Worm (Caenorhabditis elegans): Measurements from ENCODE around the gene W07A12.8.
A peak's percentile ranks its signal among the peaks of the same experiment; 100 is the strongest.

The W07A12.8 gene

ce11 chrII:9194195-9194594, 28.6 kb upstream of the W07A12.8 start, which contains the start of gene twk-4:
TSS of gene twk-4 (minus strand) at chrII:9194295.
- TF ChIP-seq ceh-43 (GFP tag; optimal IDR thresholded peaks at IDR 0.05): no peak
- TF ChIP-seq ztf-11 (tag; optimal IDR thresholded peaks at IDR 0.05): no peak
- TF ChIP-seq tbx-8 (GFP tag; optimal IDR thresholded peaks at IDR 0.05): no peak
- TF ChIP-seq nhr-12 (tag; optimal IDR thresholded peaks at IDR 0.05): no peak
- no peak for TF ChIP-seq blmp-1 (tag; optimal IDR thresholded peaks at IDR 0.05)
- no peak for TF ChIP-seq zip-8 (tag; optimal IDR thresholded peaks at IDR 0.05)
- TF ChIP-seq elt-1 (tag; optimal IDR thresholded peaks at IDR 0.05; ENCODE audit: borderline replicate concordance, insufficient read depth): no peak
- TF ChIP-seq drap-1 (GFP tag; optimal IDR thresholded peaks at IDR 0.05): no peak
- no peak for TF ChIP-seq flh-1 (GFP tag; optimal IDR thresholded peaks at IDR 0.05)
- no peak for TF ChIP-seq ceh-83 (GFP tag; optimal IDR thresholded peaks at IDR 0.05)
- TF ChIP-seq mab-5 (tag; optimal IDR thresholded peaks at IDR 0.05): no peak
- TF ChIP-seq lin-13 (tag; optimal IDR thresholded peaks at IDR 0.05): no peak
- no peak for TF ChIP-seq ceh-39 (tag; optimal IDR thresholded peaks at IDR 0.05)
- TF ChIP-seq nhr-237 (tag; optimal IDR thresholded peaks at IDR 0.05): no peak
- TF ChIP-seq pha-4 (tag; optimal IDR thresholded peaks at IDR 0.05): no peak
- TF ChIP-seq lin-32 (GFP tag; optimal IDR thresholded peaks at IDR 0.05): no peak
- TF ChIP-seq mep-1 (tag; optimal IDR thresholded peaks at IDR 0.05): no peak
- no peak for TF ChIP-seq cnd-1 (tag; optimal IDR thresholded peaks at IDR 0.05)
- no peak for TF ChIP-seq nhr-76 (tag; optimal IDR thresholded peaks at IDR 0.05)

ce11 chrII:9190513-9191099, 25.0 kb upstream of the W07A12.8 start:
- TF ChIP-seq ham-2 (GFP tag; optimal IDR thresholded peaks at IDR 0.05) (peak; percentile 31), elt-1 (tag; optimal IDR thresholded peaks at IDR 0.05; ENCODE audit: borderline replicate concordance, insufficient read depth) (peak; percentile 71), mep-1 (tag; optimal IDR thresholded peaks at IDR 0.05) (no peak), ces-1 (GFP tag; optimal IDR thresholded peaks at IDR 0.05) (no peak)

ce11 chrII:9189648-9190047, 24.0 kb upstream of the W07A12.8 start:
- TF ChIP-seq drap-1 (GFP tag; optimal IDR thresholded peaks at IDR 0.05) (no peak), lsy-2 (tag; optimal IDR thresholded peaks at IDR 0.05) (no peak)

DNA sequence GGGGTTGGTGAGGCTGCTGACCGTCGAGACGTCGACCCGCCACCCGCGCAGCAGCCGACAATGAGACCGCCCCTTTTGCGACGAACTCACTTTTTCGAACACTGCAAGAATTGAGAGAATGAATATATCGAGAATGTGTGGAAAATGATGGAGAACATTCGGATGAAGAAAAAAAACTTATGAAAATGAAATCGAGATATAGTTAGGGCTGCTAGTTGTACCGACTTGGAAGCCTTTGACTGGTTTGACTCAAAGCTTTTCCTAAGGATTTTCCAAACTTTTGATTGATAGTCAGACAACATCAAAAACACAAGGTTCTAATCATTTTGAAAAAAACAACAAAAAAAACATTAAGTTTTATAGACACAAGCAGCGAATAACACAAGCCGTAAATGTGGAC, 22.8 kb upstream of the W07A12.8 start, which contains the start of gene sym-2:
Gene sym-2, minus strand, starts transcription at position 101 of the 400 bp plus-strand sequence.
- TF ChIP-seq sptf-1 (tag; optimal IDR thresholded peaks at IDR 0.05): no peak
- no peak for TF ChIP-seq nhr-12 (tag; optimal IDR thresholded peaks at IDR 0.05)
- no peak for TF ChIP-seq zip-8 (tag; optimal IDR thresholded peaks at IDR 0.05)
- no peak for TF ChIP-seq cnd-1 (tag; optimal IDR thresholded peaks at IDR 0.05)
- TF ChIP-seq lin-13 (tag; optimal IDR thresholded peaks at IDR 0.05): no peak
- no peak for TF ChIP-seq elt-1 (tag; optimal IDR thresholded peaks at IDR 0.05; ENCODE audit: borderline replicate concordance, insufficient read depth)
- TF ChIP-seq mab-5 (tag; optimal IDR thresholded peaks at IDR 0.05): no peak
- TF ChIP-seq nhr-237 (tag; optimal IDR thresholded peaks at IDR 0.05): no peak
- no peak for TF ChIP-seq flh-1 (GFP tag; optimal IDR thresholded peaks at IDR 0.05)
- TF ChIP-seq unc-120 (tag; optimal IDR thresholded peaks at IDR 0.05; ENCODE audit: poor library complexity, severe bottlenecking): no peak
- no peak for TF ChIP-seq bed-3 (GFP tag; optimal IDR thresholded peaks at IDR 0.05)
- no peak for TF ChIP-seq lsy-2 (tag; optimal IDR thresholded peaks at IDR 0.05)
- no peak for TF ChIP-seq tbx-8 (GFP tag; optimal IDR thresholded peaks at IDR 0.05)
- no peak for TF ChIP-seq drap-1 (GFP tag; optimal IDR thresholded peaks at IDR 0.05)
- no peak for TF ChIP-seq snpc-4 (tag; optimal IDR thresholded peaks at IDR 0.05)
- TF ChIP-seq unc-39 (tag; optimal IDR thresholded peaks at IDR 0.05): no peak
- no peak for TF ChIP-seq ztf-11 (tag; optimal IDR thresholded peaks at IDR 0.05)
- TF ChIP-seq lin-32 (GFP tag; optimal IDR thresholded peaks at IDR 0.05): no peak
- no peak for TF ChIP-seq ces-1 (GFP tag; optimal IDR thresholded peaks at IDR 0.05)

ce11 chrII:9185915-9186314, 20.3 kb upstream of the W07A12.8 start:
- TF ChIP-seq ztf-11 (tag; optimal IDR thresholded peaks at IDR 0.05): no peak
- TF ChIP-seq pha-4 (tag; optimal IDR thresholded peaks at IDR 0.05): peak; percentile 53

- no peak for TF ChIP-seq snpc-4 (tag; optimal IDR thresholded peaks at IDR 0.05)
- TF ChIP-seq nhr-2 (tag; optimal IDR thresholded peaks at IDR 0.05): no peak
- TF ChIP-seq cnd-1 (tag; optimal IDR thresholded peaks at IDR 0.05): no peak
- TF ChIP-seq ztf-11 (tag; optimal IDR thresholded peaks at IDR 0.05): no peak
- TF ChIP-seq mab-5 (tag; optimal IDR thresholded peaks at IDR 0.05): no peak
- no peak for TF ChIP-seq zip-8 (tag; optimal IDR thresholded peaks at IDR 0.05)
- TF ChIP-seq elt-1 (tag; optimal IDR thresholded peaks at IDR 0.05; ENCODE audit: borderline replicate concordance, insufficient read depth): no peak
- TF ChIP-seq unc-62 (GFP tag; optimal IDR thresholded peaks at IDR 0.05): no peak
- no peak for TF ChIP-seq lsy-2 (tag; optimal IDR thresholded peaks at IDR 0.05)
- no peak for TF ChIP-seq lin-13 (tag; optimal IDR thresholded peaks at IDR 0.05)
- no peak for TF ChIP-seq mls-2 (tag; optimal IDR thresholded peaks at IDR 0.05)
- TF ChIP-seq bed-3 (GFP tag; optimal IDR thresholded peaks at IDR 0.05): no peak
- TF ChIP-seq sptf-1 (tag; optimal IDR thresholded peaks at IDR 0.05): no peak
- no peak for TF ChIP-seq ham-2 (GFP tag; optimal IDR thresholded peaks at IDR 0.05)
- TF ChIP-seq unc-39 (tag; optimal IDR thresholded peaks at IDR 0.05): no peak
- TF ChIP-seq tbx-8 (GFP tag; optimal IDR thresholded peaks at IDR 0.05): no peak
- TF ChIP-seq ces-1 (GFP tag; optimal IDR thresholded peaks at IDR 0.05): no peak
Observed at ce11 chrII:9181155-9181554, 15.5 kb upstream of the W07A12.8 start.

All from whole organism, mixed stage, embryonic.